Fruit fly (Drosophila melanogaster) whole organism, adult: Measurements from ENCODE around the gene CG13716.

Source experiments
- CG11617 ChIP-seq: fragments of 200-800 bp; sonication (Bioruptor generic); optimal IDR thresholded peaks from 2 replicates; lab custom pipeline; 2017; ENCODE audit warnings: mild to moderate bottlenecking, missing biosample characterization, missing genetic modification reagents, missing genetic modification characterization
- CG12768 ChIP-seq: fragments of 200-800 bp; sonication (Bioruptor generic); optimal IDR thresholded peaks from 2 replicates; lab custom pipeline; 2017; ENCODE audit warnings: missing biosample characterization, missing genetic modification characterization, mild to moderate bottlenecking, moderate library complexity, missing genetic modification reagents
- CG1620 ChIP-seq: fragments of 200-800 bp; sonication (Bioruptor generic); optimal IDR thresholded peaks from 2 replicates; lab custom pipeline; 2016; ENCODE audit warnings: missing biosample characterization, missing genetic modification characterization
- CG33017 ChIP-seq: fragments of 200-800 bp; sonication (Bioruptor generic); optimal IDR thresholded peaks from 2 replicates; lab custom pipeline; 2018; ENCODE audit warnings: missing biosample characterization, mild to moderate bottlenecking, missing genetic modification characterization, moderate library complexity
- CG5204 ChIP-seq: fragments of 200-800 bp; sonication (Bioruptor generic); optimal IDR thresholded peaks from 2 replicates; lab custom pipeline; 2016; ENCODE audit warnings: missing biosample characterization, missing genetic modification characterization
- CG7101 ChIP-seq: fragments of 200-800 bp; sonication (Bioruptor generic); optimal IDR thresholded peaks from 2 replicates; lab custom pipeline; 2018; ENCODE audit warnings: missing biosample characterization, mild to moderate bottlenecking, missing genetic modification characterization, moderate library complexity
- Clk ChIP-seq: fragments of 200-800 bp; sonication (Bioruptor generic); optimal IDR thresholded peaks from 2 replicates; lab custom pipeline; 2017; ENCODE audit warnings: missing biosample characterization, missing genetic modification characterization
- Hr96 ChIP-seq: fragments of 200-800 bp; sonication (Bioruptor generic); optimal IDR thresholded peaks from 2 replicates; lab custom pipeline; 2016; ENCODE audit warnings: missing biosample characterization, missing genetic modification characterization
- Mnt ChIP-seq: fragments of 200-800 bp; sonication (Bioruptor generic); optimal IDR thresholded peaks from 2 replicates; lab custom pipeline; 2016; ENCODE audit warnings: missing biosample characterization, mild to moderate bottlenecking, missing genetic modification characterization
- cic ChIP-seq: fragments of 200-800 bp; sonication (Bioruptor generic); optimal IDR thresholded peaks from 2 replicates; lab custom pipeline; 2017; ENCODE audit warnings: missing biosample characterization, mild to moderate bottlenecking, missing genetic modification characterization, moderate library complexity
- ovo ChIP-seq: fragments of 200-800 bp; sonication (Bioruptor generic); optimal IDR thresholded peaks from 2 replicates; lab custom pipeline; 2016; ENCODE audit warnings: missing biosample characterization, missing genetic modification characterization
- pad ChIP-seq: fragments of 200-800 bp; sonication (Bioruptor generic); optimal IDR thresholded peaks from 3 replicates; lab custom pipeline; 2017; ENCODE audit warnings: missing biosample characterization, missing genetic modification characterization, mild to moderate bottlenecking, moderate library complexity, missing genetic modification reagents

DNA sequence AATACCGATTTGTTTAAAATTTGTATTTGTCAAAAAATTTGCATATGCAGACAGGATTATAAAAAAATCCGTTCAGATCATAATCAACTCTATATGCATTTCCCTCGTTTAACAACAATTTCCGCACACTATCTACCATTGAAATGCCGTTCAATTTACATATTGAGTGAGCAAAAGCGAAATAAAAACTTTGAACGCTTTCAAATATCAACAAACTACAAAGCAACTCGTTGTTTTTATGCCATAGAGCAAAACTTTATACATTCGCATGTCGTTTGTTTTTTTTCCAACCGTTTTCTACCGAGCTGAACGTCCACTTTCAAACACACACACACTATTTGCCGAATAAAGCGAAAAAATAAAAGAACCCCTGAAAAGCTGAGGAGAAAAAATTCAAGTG is 13.4 kb upstream of the CG13716 start, which contains the start of gene TTLL1B:
- TF ChIP-seq pad (GFP tag; lab: Kevin White, UChicago) (no peak), Hr96 (GFP tag; lab: Kevin White, UChicago) (no peak), ovo (GFP tag; lab: Kevin White, UChicago) (no peak), Clk (GFP tag; lab: Kevin White, UChicago) (no peak), CG1620 (GFP tag; lab: Kevin White, UChicago) (no peak), CG12768 (GFP tag; lab: Kevin White, UChicago) (no peak), CG11617 (GFP tag; lab: Kevin White, UChicago) (no peak), CG5204 (GFP tag; lab: Kevin White, UChicago) (no peak), CG7101 (no peak), cic (GFP tag; lab: Kevin White, UChicago) (no peak), Mnt (GFP tag; lab: Kevin White, UChicago) (no peak), CG33017 (no peak)
